Worm (Caenorhabditis elegans) whole organism, L3 larva: ENCODE data around the gene srh-128.
A peak's percentile ranks its signal among the peaks of the same experiment; 100 is the strongest.

Experiments used
- ZK546.5 ChIP-seq: sonication (generic microtip); optimal IDR thresholded peaks from 2 replicates; lab custom pipeline; 2017; ENCODE audit warnings: missing biosample characterization, missing genetic modification characterization
- ama-1 ChIP-seq: fragments of 150-350 bp; optimal IDR thresholded peaks from 2 replicates; lab custom pipeline; 2018
- ceh-16 ChIP-seq: sonication (generic microtip); optimal IDR thresholded peaks from 2 replicates; lab custom pipeline; 2017; ENCODE audit warnings: missing biosample characterization, missing genetic modification characterization
- ceh-28 ChIP-seq: fragments of 150-350 bp; optimal IDR thresholded peaks from 2 replicates; lab custom pipeline; 2014; ENCODE audit warnings: missing biosample characterization, missing genetic modification reagents, missing genetic modification characterization
- ceh-82 ChIP-seq: fragments of 150-350 bp; optimal IDR thresholded peaks from 2 replicates; lab custom pipeline; 2014; ENCODE audit warnings: missing biosample characterization, missing genetic modification characterization
- ceh-9 ChIP-seq: sonication (generic microtip); optimal IDR thresholded peaks from 2 replicates; lab custom pipeline; 2018; ENCODE audit warnings: missing biosample characterization, missing genetic modification characterization
- daf-12 ChIP-seq: fragments of 150-350 bp; optimal IDR thresholded peaks from 2 replicates; lab custom pipeline; 2014; ENCODE audit warnings: missing biosample characterization, missing genetic modification reagents, missing genetic modification characterization
- egl-27 ChIP-seq: sonication (generic microtip); optimal IDR thresholded peaks from 4 replicates; lab custom pipeline; 2017; ENCODE audit warnings: missing biosample characterization, missing genetic modification reagents, missing genetic modification characterization
- egl-5 ChIP-seq: fragments of 150-350 bp; optimal IDR thresholded peaks from 2 replicates; lab custom pipeline; 2017; ENCODE audit warnings: missing biosample characterization, missing genetic modification reagents, missing genetic modification characterization, inconsistent platforms
- elt-1 ChIP-seq: fragments of 150-350 bp; optimal IDR thresholded peaks from 2 replicates; lab custom pipeline; 2014; ENCODE audit warnings: missing biosample characterization, missing genetic modification characterization
- elt-2 ChIP-seq: sonication (generic microtip); optimal IDR thresholded peaks from 2 replicates; lab custom pipeline; 2016; ENCODE audit warnings: missing genetic modification reagents, mild to moderate bottlenecking, missing genetic modification characterization, missing compliant biosample characterization
- elt-3 ChIP-seq, 3 experiments: fragments of 150-350 bp in 1 of 3; sonication (generic microtip) in 2 of 3; optimal IDR thresholded peaks; 2 replicates in 2 of 3; 4 replicates in 1 of 3; lab custom pipeline; 2014 to 2017; ENCODE audit warnings: missing biosample characterization in 3 of 3, missing genetic modification characterization in 3 of 3
- eor-1 ChIP-seq, 2 experiments: fragments of 150-350 bp; optimal IDR thresholded peaks; 2 replicates each; lab custom pipeline; 2014 to 2018; ENCODE audit warnings: missing biosample characterization in 2 of 2, missing genetic modification characterization in 2 of 2
- fkh-10 ChIP-seq: sonication (generic microtip); optimal IDR thresholded peaks from 2 replicates; lab custom pipeline; 2017; ENCODE audit warnings: missing biosample characterization, missing genetic modification reagents, missing genetic modification characterization
- fkh-2 ChIP-seq: fragments of 150-350 bp; optimal IDR thresholded peaks from 2 replicates; lab custom pipeline; 2014; ENCODE audit warnings: missing biosample characterization, missing genetic modification reagents, missing genetic modification characterization
- fos-1 ChIP-seq: fragments of 150-350 bp; optimal IDR thresholded peaks from 2 replicates; lab custom pipeline; 2014; ENCODE audit warnings: missing biosample characterization, missing genetic modification characterization
- hmg-11 ChIP-seq: sonication (generic microtip); optimal IDR thresholded peaks from 2 replicates; lab custom pipeline; 2016; ENCODE audit warnings: missing genetic modification characterization, missing compliant biosample characterization
- jun-1 ChIP-seq: fragments of 150-350 bp; optimal IDR thresholded peaks from 2 replicates; lab custom pipeline; 2014; ENCODE audit warnings: missing biosample characterization, missing genetic modification reagents, missing genetic modification characterization
- lin-15B ChIP-seq: fragments of 150-350 bp; optimal IDR thresholded peaks from 2 replicates; lab custom pipeline; 2014; ENCODE audit warnings: missing biosample characterization, missing genetic modification characterization
- lin-39 ChIP-seq: fragments of 150-350 bp; optimal IDR thresholded peaks from 2 replicates; lab custom pipeline; 2018; ENCODE audit warnings: missing biosample characterization, missing genetic modification reagents, missing genetic modification characterization
- lsy-12 ChIP-seq: sonication (generic microtip); optimal IDR thresholded peaks from 2 replicates; lab custom pipeline; 2016; ENCODE audit warnings: mild to moderate bottlenecking, missing genetic modification characterization, missing compliant biosample characterization
- mdl-1 ChIP-seq: fragments of 150-350 bp; optimal IDR thresholded peaks from 2 replicates; lab custom pipeline; 2014; ENCODE audit warnings: missing biosample characterization, missing genetic modification characterization
- mml-1 ChIP-seq: fragments of 150-350 bp; sonication (generic microtip); optimal IDR thresholded peaks from 3 replicates; lab custom pipeline; 2014; ENCODE audit warnings: missing biosample characterization, missing genetic modification characterization
- nfya-1 ChIP-seq: sonication (generic microtip); optimal IDR thresholded peaks from 2 replicates; lab custom pipeline; 2017; ENCODE audit warnings: missing genetic modification characterization, mild to moderate bottlenecking, missing compliant biosample characterization, antibody characterized with exemption, moderate library complexity; ENCODE audit not compliant: insufficient read depth
- nhr-11 ChIP-seq: fragments of 150-350 bp; optimal IDR thresholded peaks from 2 replicates; lab custom pipeline; 2014; ENCODE audit warnings: missing biosample characterization, missing genetic modification characterization
- nhr-12 ChIP-seq: fragments of 150-350 bp; optimal IDR thresholded peaks from 2 replicates; lab custom pipeline; 2014; ENCODE audit warnings: missing biosample characterization, missing genetic modification characterization
- nhr-23 ChIP-seq: fragments of 150-350 bp; optimal IDR thresholded peaks from 2 replicates; lab custom pipeline; 2014; ENCODE audit warnings: missing biosample characterization, missing genetic modification reagents, missing genetic modification characterization
- nhr-237 ChIP-seq: fragments of 150-350 bp; optimal IDR thresholded peaks from 2 replicates; lab custom pipeline; 2014; ENCODE audit warnings: missing biosample characterization, missing genetic modification characterization
- nhr-25 ChIP-seq: sonication (generic microtip); optimal IDR thresholded peaks from 2 replicates; lab custom pipeline; 2017; ENCODE audit warnings: missing biosample characterization, missing genetic modification characterization
- nhr-28 ChIP-seq: fragments of 150-350 bp; optimal IDR thresholded peaks from 2 replicates; lab custom pipeline; 2014; ENCODE audit warnings: missing biosample characterization, missing genetic modification characterization
- nhr-43 ChIP-seq: sonication (generic microtip); optimal IDR thresholded peaks from 2 replicates; lab custom pipeline; 2016; ENCODE audit warnings: mild to moderate bottlenecking, missing genetic modification characterization, missing compliant biosample characterization; ENCODE audit not compliant: poor library complexity, severe bottlenecking
- nhr-67 ChIP-seq: fragments of 150-350 bp; optimal IDR thresholded peaks from 2 replicates; lab custom pipeline; 2014; ENCODE audit warnings: missing biosample characterization, missing genetic modification characterization
- nhr-76 ChIP-seq: fragments of 150-350 bp; sonication (generic microtip); optimal IDR thresholded peaks from 5 replicates; lab custom pipeline; 2014; ENCODE audit warnings: missing biosample characterization, missing genetic modification characterization
- pqm-1 ChIP-seq: fragments of 150-350 bp; optimal IDR thresholded peaks from 2 replicates; lab custom pipeline; 2017; ENCODE audit warnings: missing biosample characterization, missing genetic modification characterization, inconsistent platforms
- sea-2 ChIP-seq: fragments of 150-350 bp; sonication (generic microtip); optimal IDR thresholded peaks from 4 replicates; lab custom pipeline; 2014; ENCODE audit warnings: missing biosample characterization, missing genetic modification reagents, missing genetic modification characterization
- skn-1 ChIP-seq: fragments of 150-350 bp; optimal IDR thresholded peaks from 2 replicates; lab custom pipeline; 2014; ENCODE audit warnings: missing biosample characterization, missing genetic modification characterization
- snpc-4 ChIP-seq: fragments of 150-350 bp; optimal IDR thresholded peaks from 2 replicates; lab custom pipeline; 2014; ENCODE audit warnings: missing biosample characterization, missing genetic modification characterization
- tbx-2 ChIP-seq: sonication (generic microtip); optimal IDR thresholded peaks from 2 replicates; lab custom pipeline; 2016; ENCODE audit warnings: mild to moderate bottlenecking, missing genetic modification characterization, missing compliant biosample characterization
- unc-39 ChIP-seq: sonication (generic microtip); optimal IDR thresholded peaks from 4 replicates; lab custom pipeline; 2017; ENCODE audit warnings: missing biosample characterization, missing genetic modification characterization
- unc-62 ChIP-seq: fragments of 150-350 bp; sonication (generic microtip); optimal IDR thresholded peaks from 4 replicates; lab custom pipeline; 2014; ENCODE audit warnings: missing biosample characterization, missing genetic modification reagents, missing genetic modification characterization
- zag-1 ChIP-seq: fragments of 150-350 bp; optimal IDR thresholded peaks from 2 replicates; lab custom pipeline; 2014; ENCODE audit warnings: missing biosample characterization, missing genetic modification characterization
- ztf-11 ChIP-seq: fragments of 150-350 bp; optimal IDR thresholded peaks from 2 replicates; lab custom pipeline; 2014; ENCODE audit warnings: missing biosample characterization, missing genetic modification characterization
- ztf-4 ChIP-seq: fragments of 150-350 bp; optimal IDR thresholded peaks from 2 replicates; lab custom pipeline; 2014; ENCODE audit warnings: missing biosample characterization, missing genetic modification characterization

Gene srh-128

ce11 chrII:2736156-2736728 is 31.1 kb upstream of the srh-128 start, which contains the start of gene T05A8.8:
T05A8.8 (plus strand) TSS chrII:2736678.
- no peak for TF ChIP-seq unc-62 (GFP tag; lab: Kevin White, UChicago)
- TF ChIP-seq snpc-4 (tag; lab: Kevin White, UChicago), result no peak
- no peak for TF ChIP-seq pqm-1
- TF ChIP-seq nhr-237, result no peak
- no peak for TF ChIP-seq skn-1 (tag; lab: Kevin White, UChicago)
- TF ChIP-seq nhr-11 (tag; lab: Kevin White, UChicago), result no peak
- TF ChIP-seq elt-1, result no peak
- no peak for TF ChIP-seq egl-5
- TF ChIP-seq ZK546.5 (tag; lab: Kevin White, UChicago), result no peak
- no peak for TF ChIP-seq hmg-11 (tag; lab: Kevin White, UChicago)
- TF ChIP-seq nhr-43 (tag; lab: Kevin White, UChicago), result no peak
- TF ChIP-seq nhr-28, result no peak
- TF ChIP-seq eor-1 (tag; optimal IDR thresholded peaks at IDR 0.05; lab: Kevin White, UChicago), result no peak
- no peak for TF ChIP-seq ceh-9 (tag; lab: Kevin White, UChicago)
- no peak for TF ChIP-seq nhr-12 (tag; lab: Kevin White, UChicago)
- TF ChIP-seq lin-15B (tag; lab: Kevin White, UChicago), result no peak
- no peak for TF ChIP-seq elt-2 (tag; lab: Kevin White, UChicago)

ce11 chrII:2735644-2736043 is 30.5 kb upstream of the srh-128 start:
- no peak for TF ChIP-seq ZK546.5 (tag; lab: Kevin White, UChicago)
- TF ChIP-seq ama-1 (lab: Kevin White, UChicago), result no peak
- TF ChIP-seq nhr-28, result no peak
- TF ChIP-seq daf-12, result no peak
- TF ChIP-seq elt-1, result no peak
- TF ChIP-seq ceh-16 (tag; lab: Kevin White, UChicago), result no peak
- TF ChIP-seq nhr-76, result no peak
- TF ChIP-seq ztf-4, result no peak

- TF ChIP-seq elt-3 (tag; optimal IDR thresholded peaks at IDR 0.05; lab: Kevin White, UChicago) (no peak), elt-1 (no peak), daf-12 (no peak), ztf-11 (tag; lab: Kevin White, UChicago) (no peak), lsy-12 (no peak), ceh-28 (tag; lab: Kevin White, UChicago) (no peak), ztf-4 (no peak), egl-5 (no peak), eor-1 (tag; optimal IDR thresholded peaks at IDR 0.05; lab: Kevin White, UChicago) (no peak), mdl-1 (tag; lab: Kevin White, UChicago) (no peak), mml-1 (no peak)
- TF ChIP-seq, all 47 proteins: peak for 0
Measured at ce11 chrII:2735192-2735591, 30.1 kb upstream of the srh-128 start, which contains the start of gene wdr-31. wdr-31 (minus strand) TSS chrII:2735292.

ce11 chrII:2734735-2735134 is 29.6 kb upstream of the srh-128 start:
- TF ChIP-seq lin-39 (peak; percentile 61), nfya-1 (tag; lab: Kevin White, UChicago) (peak; percentile 79), ztf-4 (no peak), ZK546.5 (tag; lab: Kevin White, UChicago) (no peak), nhr-237 (no peak), tbx-2 (no peak), nhr-11 (tag; lab: Kevin White, UChicago) (no peak), mml-1 (no peak), ceh-82 (no peak), unc-39 (no peak), nhr-67 (no peak), zag-1 (tag; lab: Kevin White, UChicago) (no peak), skn-1 (tag; lab: Kevin White, UChicago) (no peak), sea-2 (GFP tag; lab: Kevin White, UChicago) (no peak), pqm-1 (no peak), ceh-9 (tag; lab: Kevin White, UChicago) (no peak), fkh-2 (tag; lab: Kevin White, UChicago) (no peak), fkh-10 (GFP tag; lab: Kevin White, UChicago) (no peak), ama-1 (lab: Kevin White, UChicago) (no peak), elt-3 (tag; optimal IDR thresholded peaks at IDR 0.05; lab: Kevin White, UChicago) (no peak), elt-2 (tag; lab: Kevin White, UChicago) (no peak), nhr-28 (no peak), fos-1 (no peak), unc-62 (GFP tag; lab: Kevin White, UChicago) (no peak), nhr-23 (peak; percentile 20), daf-12 (no peak), egl-27 (tag; lab: Kevin White, UChicago) (no peak), nhr-76 (no peak), ceh-16 (tag; lab: Kevin White, UChicago) (no peak), ztf-11 (tag; lab: Kevin White, UChicago) (no peak), jun-1 (tag; lab: Kevin White, UChicago) (peak; percentile 17), hmg-11 (tag; lab: Kevin White, UChicago) (peak; percentile 40), snpc-4 (tag; lab: Kevin White, UChicago) (peak; percentile 23), egl-5 (no peak), ceh-28 (tag; lab: Kevin White, UChicago) (no peak), elt-1 (no peak), nhr-25 (tag; lab: Kevin White, UChicago) (peak; percentile 32)
- TF ChIP-seq, all 47 proteins: peak for 7
